Fruit fly (Drosophila melanogaster) whole organism, wandering third instar larva: ENCODE data around the gene Eig71Eh.

Experiments used
- CG32264 ChIP-seq: fragments of 200-800 bp; sonication (Bioruptor generic); optimal IDR thresholded peaks from 2 replicates; lab custom pipeline; 2016; ENCODE audit warnings: missing biosample characterization, missing genetic modification characterization
- CG9705 ChIP-seq: fragments of 200-800 bp; sonication (Bioruptor generic); optimal IDR thresholded peaks from 2 replicates; lab custom pipeline; 2018; ENCODE audit warnings: missing biosample characterization, mild to moderate bottlenecking, missing genetic modification characterization
- CrebA ChIP-seq: fragments of 200-800 bp; sonication (Bioruptor generic); optimal IDR thresholded peaks from 2 replicates; lab custom pipeline; 2016; ENCODE audit warnings: missing biosample characterization, mild to moderate bottlenecking, missing genetic modification characterization, borderline replicate concordance
- Dfd ChIP-seq: fragments of >200 bp; optimal IDR thresholded peaks from 2 replicates; lab custom pipeline; 2017; ENCODE audit warnings: missing biosample characterization, missing genetic modification characterization
- Dif ChIP-seq: fragments of 200-275, 200-300 bp; sonication (Bioruptor generic); optimal IDR thresholded peaks from 2 replicates; lab custom pipeline; 2018; ENCODE audit warnings: missing biosample characterization, missing genetic modification characterization; ENCODE audit not compliant: partially characterized antibody
- GATAd ChIP-seq: sonication (Bioruptor generic); optimal IDR thresholded peaks from 2 replicates; lab custom pipeline; 2016; ENCODE audit warnings: missing biosample characterization, missing genetic modification characterization
- HLH106 ChIP-seq: fragments of 200-800 bp; optimal IDR thresholded peaks from 3 replicates; lab custom pipeline; 2019; ENCODE audit warnings: missing biosample characterization, mild to moderate bottlenecking, missing genetic modification characterization, moderate library complexity
- Hnf4 ChIP-seq: fragments of 200-800 bp; sonication (Bioruptor generic); optimal IDR thresholded peaks from 2 replicates; lab custom pipeline; 2016; ENCODE audit warnings: missing biosample characterization, mild to moderate bottlenecking, missing genetic modification characterization
- Hr78 ChIP-seq: fragments of >200 bp; optimal IDR thresholded peaks from 2 replicates; lab custom pipeline; 2017; ENCODE audit warnings: missing biosample characterization, missing genetic modification characterization
- Hr83 ChIP-seq: fragments of 200-300 bp; sonication (Bioruptor generic); optimal IDR thresholded peaks from 2 replicates; lab custom pipeline; 2016; ENCODE audit warnings: missing biosample characterization, mild to moderate bottlenecking, missing genetic modification characterization, moderate library complexity; ENCODE audit not compliant: poor library complexity, severe bottlenecking
- Jra ChIP-seq: sonication (Bioruptor generic); optimal IDR thresholded peaks from 2 replicates; lab custom pipeline; 2016; ENCODE audit warnings: missing biosample characterization, missing genetic modification characterization
- Mio ChIP-seq: sonication (Bioruptor generic); optimal IDR thresholded peaks from 2 replicates; lab custom pipeline; 2016; ENCODE audit warnings: missing biosample characterization, missing genetic modification characterization
- N ChIP-seq: fragments of >200 bp; optimal IDR thresholded peaks from 2 replicates; lab custom pipeline; 2018; ENCODE audit warnings: missing biosample characterization, missing external identifiers, missing genetic modification characterization
- Sp1 ChIP-seq: fragments of 200-800 bp; sonication (Bioruptor generic); optimal IDR thresholded peaks from 3 replicates; lab custom pipeline; 2019; ENCODE audit warnings: missing biosample characterization, mild to moderate bottlenecking, missing genetic modification characterization, moderate library complexity
- Vsx2 ChIP-seq: fragments of 200-300, 225-300 bp; sonication (Bioruptor generic); optimal IDR thresholded peaks from 2 replicates; lab custom pipeline; 2018; ENCODE audit warnings: missing biosample characterization, missing genetic modification characterization; ENCODE audit not compliant: partially characterized antibody
- br ChIP-seq: fragments of 200-800 bp; sonication (Bioruptor generic); optimal IDR thresholded peaks from 2 replicates; lab custom pipeline; 2016; ENCODE audit warnings: missing biosample characterization, missing genetic modification characterization
- brk ChIP-seq: fragments of 200-800 bp; sonication (Bioruptor generic); optimal IDR thresholded peaks from 2 replicates; lab custom pipeline; 2016; ENCODE audit warnings: missing biosample characterization, mild to moderate bottlenecking, missing genetic modification characterization
- dl ChIP-seq, 2 experiments: fragments of 175-275, 200-275 bp in 1 of 2; fragments of 200-275 bp in 1 of 2; sonication (Bioruptor generic); optimal IDR thresholded peaks; lab custom pipeline; 2018; ENCODE audit warnings: mild to moderate bottlenecking in 2 of 2, missing biosample characterization in 2 of 2, missing genetic modification characterization in 2 of 2, moderate library complexity in 2 of 2; ENCODE audit not compliant: partially characterized antibody in 2 of 2, insufficient read depth in 1 of 2
- dmrt93B ChIP-seq: fragments of 200-800 bp; sonication (Bioruptor generic); optimal IDR thresholded peaks from 2 replicates; lab custom pipeline; 2018; ENCODE audit warnings: missing biosample characterization, mild to moderate bottlenecking, missing genetic modification characterization
- ey ChIP-seq: fragments of 200-800 bp; sonication (Bioruptor generic); optimal IDR thresholded peaks from 2 replicates; lab custom pipeline; 2016; ENCODE audit warnings: missing biosample characterization, missing genetic modification characterization
- foxo ChIP-seq, 2 experiments: fragments of 200-800 bp; sonication (Bioruptor generic); optimal IDR thresholded peaks; 2 replicates in 1 of 2; 3 replicates in 1 of 2; lab custom pipeline; 2016 to 2017; ENCODE audit warnings: missing biosample characterization in 2 of 2, missing genetic modification characterization in 2 of 2
- fru ChIP-seq: fragments of 200-800 bp; sonication (Bioruptor generic); optimal IDR thresholded peaks from 3 replicates; lab custom pipeline; 2016; ENCODE audit warnings: missing biosample characterization, mild to moderate bottlenecking, missing genetic modification characterization
- h ChIP-seq: fragments of 200-800 bp; sonication (Bioruptor generic); optimal IDR thresholded peaks from 3 replicates; lab custom pipeline; 2016; ENCODE audit warnings: missing biosample characterization, mild to moderate bottlenecking, missing genetic modification characterization
- jim ChIP-seq: fragments of 175-275, 200-325 bp; sonication (Bioruptor generic); optimal IDR thresholded peaks from 2 replicates; lab custom pipeline; 2016; ENCODE audit warnings: missing biosample characterization, mild to moderate bottlenecking, missing genetic modification characterization
- psq ChIP-seq: fragments of 200-800 bp; sonication (Bioruptor generic); optimal IDR thresholded peaks from 3 replicates; lab custom pipeline; 2017; ENCODE audit warnings: missing biosample characterization, mild to moderate bottlenecking, missing genetic modification characterization, moderate library complexity
- rgr ChIP-seq: fragments of 200-800 bp; sonication (Bioruptor generic); optimal IDR thresholded peaks from 3 replicates; lab custom pipeline; 2016; ENCODE audit warnings: missing biosample characterization, mild to moderate bottlenecking, missing genetic modification characterization
- sage ChIP-seq: fragments of 200-800 bp; sonication (Bioruptor generic); optimal IDR thresholded peaks from 2 replicates; lab custom pipeline; 2016; ENCODE audit warnings: missing biosample characterization, mild to moderate bottlenecking, missing genetic modification characterization
- sv ChIP-seq: fragments of 200-800 bp; sonication (Bioruptor generic); optimal IDR thresholded peaks from 3 replicates; lab custom pipeline; 2016; ENCODE audit warnings: missing biosample characterization, missing genetic modification characterization
- tai ChIP-seq: sonication (Bioruptor generic); optimal IDR thresholded peaks from 2 replicates; lab custom pipeline; 2016; ENCODE audit warnings: missing biosample characterization, missing genetic modification characterization
- woc ChIP-seq: sonication (Bioruptor generic); optimal IDR thresholded peaks from 2 replicates; lab custom pipeline; 2016; ENCODE audit warnings: missing biosample characterization, mild to moderate bottlenecking, missing genetic modification characterization

Gene Eig71Eh

dm6 chr3L:15649561-15649960 is 9.7 kb downstream of the Eig71Eh start, which contains the start of the genes Eig71Ea and Eig71Eb:
TSS of gene Eig71Ea (minus strand) at chr3L:15649661.
TSS of gene Eig71Eb (plus strand) at chr3L:15649936.
- TF ChIP-seq Dfd (GFP tag; lab: Kevin White, UChicago) (no peak), HLH106 (tag; lab: Kevin White, UChicago) (no peak), jim (GFP tag; lab: Kevin White, UChicago) (no peak), Dif (GFP tag; lab: Kevin White, UChicago) (no peak), tai (GFP tag; lab: Kevin White, UChicago) (no peak), br (GFP tag; lab: Kevin White, UChicago) (no peak), Jra (no peak), foxo (GFP tag; optimal IDR thresholded peaks at IDR 0.05; lab: Kevin White, UChicago) (no peak)

dm6 chr3L:15647712-15648621 is 11.3 kb downstream of the Eig71Eh start, which contains the start of the genes comm3 and CG43083:
TSS of gene comm3 (minus strand) at chr3L:15647762.
TSS of gene CG43083 (plus strand) at chr3L:15648571.
- TF ChIP-seq Jra (no peak), rgr (GFP tag; lab: Kevin White, UChicago) (no peak), br (GFP tag; lab: Kevin White, UChicago) (no peak), dl (GFP tag; optimal IDR thresholded peaks at IDR 0.05; lab: Kevin White, UChicago; ENCODE audit: insufficient read depth in 1 of 2, partially characterized antibody in 2 of 2) (no peak), CrebA (GFP tag; lab: Kevin White, UChicago) (peak; percentile 34), dmrt93B (no peak), h (GFP tag; lab: Kevin White, UChicago) (peak; percentile 42), N (GFP tag; lab: Kevin White, UChicago) (no peak), Hr83 (GFP tag; lab: Kevin White, UChicago) (peak; percentile 30), fru (GFP tag; lab: Kevin White, UChicago) (peak; percentile 32), Hr78 (GFP tag; lab: Kevin White, UChicago) (no peak)

- TF ChIP-seq woc (GFP tag; lab: Kevin White, UChicago) (no peak), Dif (GFP tag; lab: Kevin White, UChicago) (no peak), CG32264 (GFP tag; lab: Kevin White, UChicago) (no peak), Jra (no peak), ey (GFP tag; lab: Kevin White, UChicago) (no peak)
Observed at dm6 chr3L:15646182-15646581, 13.1 kb downstream of the Eig71Eh start.

dm6 chr3L:15641590-15642019 is 17.6 kb downstream of the Eig71Eh start:
- TF ChIP-seq foxo (GFP tag; optimal IDR thresholded peaks at IDR 0.05; lab: Kevin White, UChicago): peak in 1 of 2 experiments; percentile 25
- peak; percentile 4 for TF ChIP-seq Sp1 (GFP tag; lab: Kevin White, UChicago)
- TF ChIP-seq br (GFP tag; lab: Kevin White, UChicago): peak; percentile 20
- TF ChIP-seq HLH106 (tag; lab: Kevin White, UChicago): peak; percentile 23
- peak; percentile 8 for TF ChIP-seq fru (GFP tag; lab: Kevin White, UChicago)
- TF ChIP-seq sv (GFP tag; lab: Kevin White, UChicago): no peak
- peak; percentile 11 for TF ChIP-seq ey (GFP tag; lab: Kevin White, UChicago)
- no peak for TF ChIP-seq GATAd (GFP tag; lab: Kevin White, UChicago)
- TF ChIP-seq, all 38 proteins: peak for 6

- no peak for TF ChIP-seq jim (GFP tag; lab: Kevin White, UChicago)
- TF ChIP-seq rgr (GFP tag; lab: Kevin White, UChicago): no peak
- no peak for TF ChIP-seq sage (GFP tag; lab: Kevin White, UChicago)
- TF ChIP-seq sv (GFP tag; lab: Kevin White, UChicago): no peak
- TF ChIP-seq Jra: no peak
- TF ChIP-seq fru (GFP tag; lab: Kevin White, UChicago): no peak
- TF ChIP-seq tai (GFP tag; lab: Kevin White, UChicago): no peak
- TF ChIP-seq, all 38 proteins: peak for 0
Observed at dm6 chr3L:15639978-15640377, 19.3 kb downstream of the Eig71Eh start.

dm6 chr3L:15638524-15638923 is 20.7 kb downstream of the Eig71Eh start:
- TF ChIP-seq dmrt93B (no peak), Hr78 (GFP tag; lab: Kevin White, UChicago) (no peak), N (GFP tag; lab: Kevin White, UChicago) (no peak), woc (GFP tag; lab: Kevin White, UChicago) (no peak), Mio (GFP tag; lab: Kevin White, UChicago) (no peak), Dfd (GFP tag; lab: Kevin White, UChicago) (no peak), GATAd (GFP tag; lab: Kevin White, UChicago) (no peak), psq (no peak), Hnf4 (GFP tag; lab: Kevin White, UChicago) (no peak), CG32264 (GFP tag; lab: Kevin White, UChicago) (no peak), h (GFP tag; lab: Kevin White, UChicago) (no peak), CG9705 (GFP tag; lab: Kevin White, UChicago) (no peak), Vsx2 (GFP tag; lab: Kevin White, UChicago) (no peak), br (GFP tag; lab: Kevin White, UChicago) (no peak), brk (GFP tag; lab: Kevin White, UChicago) (no peak)
